Fruit fly (Drosophila melanogaster) whole organism, embryonic: Measurements from ENCODE around the gene CG34353.

Experiments
- Ada2b ChIP-seq: fragments of 200-800 bp; sonication (Bioruptor generic); IDR thresholded peaks from 2 replicates; pipeline ENCODE4 v1.3.6; 2022; ENCODE audit warnings: missing biosample characterization, missing genetic modification characterization
- BtbVII ChIP-seq: fragments of 200-800 bp; sonication (Bioruptor generic); optimal IDR thresholded peaks from 3 replicates; lab custom pipeline; 2017; ENCODE audit warnings: missing biosample characterization, mild to moderate bottlenecking, missing genetic modification characterization
- CG10565 ChIP-seq: fragments of 200-800 bp; sonication (Bioruptor generic); optimal IDR thresholded peaks from 3 replicates; lab custom pipeline; 2016; ENCODE audit warnings: missing biosample characterization, mild to moderate bottlenecking, missing genetic modification characterization
- CG11247 ChIP-seq: fragments of 200-800 bp; sonication (Bioruptor generic); IDR thresholded peaks from 2 replicates; pipeline ENCODE4 v1.3.6; 2022; ENCODE audit warnings: missing biosample characterization, missing genetic modification characterization
- CG11504 ChIP-seq: fragments of 200-800 bp; sonication (Bioruptor generic); optimal IDR thresholded peaks from 3 replicates; lab custom pipeline; 2019; ENCODE audit warnings: missing biosample characterization, mild to moderate bottlenecking, missing genetic modification characterization, moderate library complexity
- CG15073 ChIP-seq: fragments of 200-800 bp; sonication (Bioruptor generic); optimal IDR thresholded peaks from 2 replicates; lab custom pipeline; 2016; ENCODE audit warnings: missing biosample characterization, missing genetic modification characterization
- CG18599 ChIP-seq: fragments of 200-800 bp; sonication (Bioruptor generic); optimal IDR thresholded peaks from 3 replicates; lab custom pipeline; 2017; ENCODE audit warnings: missing biosample characterization, missing genetic modification characterization, mild to moderate bottlenecking, moderate library complexity, missing genetic modification reagents
- CG18619 ChIP-seq: fragments of 200-800 bp; sonication (Bioruptor generic); optimal IDR thresholded peaks from 3 replicates; lab custom pipeline; 2017; ENCODE audit warnings: missing biosample characterization, mild to moderate bottlenecking, missing genetic modification characterization
- CG2120 ChIP-seq: fragments of 200-800 bp; sonication (Bioruptor generic); optimal IDR thresholded peaks from 3 replicates; lab custom pipeline; 2016; ENCODE audit warnings: missing biosample characterization, missing genetic modification characterization
- CG2678 ChIP-seq: fragments of 200-800 bp; sonication (Bioruptor generic); optimal IDR thresholded peaks from 3 replicates; lab custom pipeline; 2019; ENCODE audit warnings: missing biosample characterization, mild to moderate bottlenecking, missing genetic modification characterization, moderate library complexity
- CG6175 ChIP-seq: fragments of 200-800 bp; sonication (Bioruptor generic); IDR thresholded peaks from 3 replicates; pipeline ENCODE4 v1.3.6; 2022; ENCODE audit warnings: missing biosample characterization, missing genetic modification characterization
- CG6813 ChIP-seq: fragments of 200-800 bp; sonication (Bioruptor generic); optimal IDR thresholded peaks from 2 replicates; lab custom pipeline; 2017; ENCODE audit warnings: missing biosample characterization, missing genetic modification characterization, mild to moderate bottlenecking, moderate library complexity, missing genetic modification reagents
- CG7556 ChIP-seq: fragments of 200-800 bp; sonication (Bioruptor generic); optimal IDR thresholded peaks from 2 replicates; lab custom pipeline; 2017; ENCODE audit warnings: missing biosample characterization, mild to moderate bottlenecking, missing genetic modification characterization
- CG7839 ChIP-seq: fragments of 200-800 bp; sonication (Bioruptor generic); optimal IDR thresholded peaks from 3 replicates; lab custom pipeline; 2018; ENCODE audit warnings: missing biosample characterization, mild to moderate bottlenecking, missing genetic modification characterization, moderate library complexity
- CG9797 ChIP-seq: fragments of 200-800 bp; sonication (Bioruptor generic); optimal IDR thresholded peaks from 3 replicates; lab custom pipeline; 2018; ENCODE audit warnings: missing biosample characterization, mild to moderate bottlenecking, missing genetic modification characterization
- Dref ChIP-seq: fragments of 200-800 bp; sonication (Bioruptor generic); IDR thresholded peaks from 2 replicates; pipeline ENCODE4 v1.3.6; 2022; ENCODE audit warnings: missing biosample characterization, missing genetic modification characterization
- E2f2 ChIP-seq: fragments of 200-800 bp; sonication (Bioruptor generic); IDR thresholded peaks from 2 replicates; pipeline ENCODE4 v1.3.6; 2022; ENCODE audit warnings: missing biosample characterization, missing genetic modification characterization
- Elba2 ChIP-seq: fragments of 200-800 bp; sonication (Bioruptor generic); optimal IDR thresholded peaks from 3 replicates; lab custom pipeline; 2016; ENCODE audit warnings: missing biosample characterization, missing genetic modification characterization
- Ets65A ChIP-seq: fragments of 200-800 bp; sonication (Bioruptor generic); peaks from one replicate; lab custom pipeline; 2016; ENCODE audit warnings: missing biosample characterization, missing genetic modification characterization
- HHEX ChIP-seq: fragments of 200-800 bp; sonication (Bioruptor generic); optimal IDR thresholded peaks from 3 replicates; lab custom pipeline; 2017; ENCODE audit warnings: missing biosample characterization, mild to moderate bottlenecking, missing genetic modification characterization, missing genetic modification reagents
- Hmr ChIP-seq: fragments of 200-800 bp; sonication (Bioruptor generic); optimal IDR thresholded peaks from 3 replicates; lab custom pipeline; 2017; ENCODE audit warnings: mild to moderate bottlenecking, missing biosample characterization, missing genetic modification reagents, missing genetic modification characterization
- MTF-1 ChIP-seq: fragments of 200-800 bp; sonication (Bioruptor generic); optimal IDR thresholded peaks from 2 replicates; lab custom pipeline; 2018; ENCODE audit warnings: missing biosample characterization, mild to moderate bottlenecking, missing genetic modification characterization, borderline replicate concordance
- Meics ChIP-seq: fragments of 200-800 bp; sonication (Bioruptor generic); optimal IDR thresholded peaks from 2 replicates; lab custom pipeline; 2017; ENCODE audit warnings: missing biosample characterization, mild to moderate bottlenecking, missing genetic modification characterization
- NFAT ChIP-seq: fragments of 200-800 bp; sonication (Bioruptor generic); IDR thresholded peaks from 2 replicates; pipeline ENCODE4 v1.3.6; 2022; ENCODE audit warnings: missing biosample characterization, missing genetic modification characterization
- Ptx1 ChIP-seq: fragments of 200-800 bp; sonication (Bioruptor generic); IDR thresholded peaks from 2 replicates; pipeline ENCODE4 v1.3.6; 2022; ENCODE audit warnings: missing biosample characterization, missing genetic modification characterization
- Six4 ChIP-seq: fragments of 200-800 bp; sonication (Bioruptor generic); optimal IDR thresholded peaks from 2 replicates; lab custom pipeline; 2016; ENCODE audit warnings: missing biosample characterization, missing genetic modification characterization
- ac ChIP-seq: fragments of 200-800 bp; sonication (Bioruptor generic); optimal IDR thresholded peaks from 3 replicates; lab custom pipeline; 2017; ENCODE audit warnings: missing biosample characterization, mild to moderate bottlenecking, missing genetic modification characterization
- corto ChIP-seq: fragments of 200-800 bp; sonication (Bioruptor generic); optimal IDR thresholded peaks from 2 replicates; lab custom pipeline; 2016; ENCODE audit warnings: missing biosample characterization, mild to moderate bottlenecking, missing genetic modification characterization, moderate library complexity
- dmrt99B ChIP-seq: fragments of 200-800 bp; sonication (Bioruptor generic); optimal IDR thresholded peaks from 2 replicates; lab custom pipeline; 2018; ENCODE audit warnings: missing biosample characterization, mild to moderate bottlenecking, missing genetic modification characterization, moderate library complexity
- dysf ChIP-seq: fragments of 200-800 bp; sonication (Bioruptor generic); IDR thresholded peaks from 3 replicates; pipeline ENCODE4 v1.3.6; 2022; ENCODE audit warnings: missing biosample characterization, missing genetic modification characterization
- eyg ChIP-seq: fragments of 200-800 bp; sonication (Bioruptor generic); optimal IDR thresholded peaks from 3 replicates; lab custom pipeline; 2016; ENCODE audit warnings: missing biosample characterization, missing genetic modification characterization
- fru ChIP-seq: fragments of >200 bp; optimal IDR thresholded peaks from 2 replicates; lab custom pipeline; 2017
- ftz-f1 ChIP-seq: fragments of 200-800 bp; sonication (Bioruptor generic); optimal IDR thresholded peaks from 2 replicates; lab custom pipeline; 2016; ENCODE audit warnings: missing biosample characterization, missing genetic modification characterization
- gce ChIP-seq: fragments of 200-800 bp; sonication (Bioruptor generic); IDR thresholded peaks from 3 replicates; pipeline ENCODE4 v1.3.6; 2022; ENCODE audit warnings: missing biosample characterization, missing genetic modification characterization
- gcm ChIP-seq: fragments of 200-800 bp; sonication (Bioruptor generic); optimal IDR thresholded peaks from 2 replicates; lab custom pipeline; 2019; ENCODE audit warnings: missing biosample characterization, mild to moderate bottlenecking, missing genetic modification characterization, moderate library complexity
- grau ChIP-seq: fragments of 200-800 bp; optimal IDR thresholded peaks from 3 replicates; lab custom pipeline; 2019; ENCODE audit warnings: missing biosample characterization, mild to moderate bottlenecking, missing genetic modification characterization, moderate library complexity
- hkb ChIP-seq, 2 experiments: fragments of 200-800 bp in 1 of 2; fragments of >200 bp in 1 of 2; sonication (Bioruptor generic) in 1 of 2; IDR thresholded peaks in 1 of 2; optimal IDR thresholded peaks in 1 of 2; 2 replicates each; pipeline versions ENCODE4 v1.3.6 to Lab custom; 2017 to 2022; ENCODE audit warnings: missing biosample characterization in 1 of 2, missing genetic modification characterization in 1 of 2
- insv ChIP-seq, 2 experiments: fragments of 200-800 bp; sonication (Bioruptor generic); optimal IDR thresholded peaks; 3 replicates each; lab custom pipeline; 2016 to 2018; ENCODE audit warnings: missing biosample characterization in 2 of 2, missing genetic modification characterization in 2 of 2
- lab ChIP-seq: fragments of 200-800 bp; sonication (Bioruptor generic); optimal IDR thresholded peaks from 3 replicates; lab custom pipeline; 2017; ENCODE audit warnings: missing biosample characterization, missing genetic modification characterization, mild to moderate bottlenecking, moderate library complexity, missing genetic modification reagents
- mirr ChIP-seq: fragments of 200-800 bp; sonication (Bioruptor generic); optimal IDR thresholded peaks from 3 replicates; lab custom pipeline; 2018; ENCODE audit warnings: missing biosample characterization, mild to moderate bottlenecking, missing genetic modification characterization
- pan ChIP-seq, 4 experiments: fragments of >200 bp in 3 of 4; fragments of 200-800 bp in 1 of 4; sonication (Bioruptor generic) in 1 of 4; optimal IDR thresholded peaks in 3 of 4; IDR thresholded peaks in 1 of 4; 2 replicates each; pipeline versions ENCODE4 v1.3.6 to Lab custom; 2017 to 2022; ENCODE audit warnings: missing biosample characterization in 2 of 4, missing genetic modification characterization in 2 of 4, mixed read lengths in 1 of 4
- phol ChIP-seq: fragments of 200-800 bp; sonication (Bioruptor generic); optimal IDR thresholded peaks from 3 replicates; lab custom pipeline; 2018; ENCODE audit warnings: missing biosample characterization, mild to moderate bottlenecking, missing genetic modification characterization, moderate library complexity
- prd ChIP-seq, 3 experiments: fragments of >200 bp in 2 of 3; fragments of 200-800 bp in 1 of 3; sonication (Bioruptor generic) in 1 of 3; optimal IDR thresholded peaks in 2 of 3; IDR thresholded peaks in 1 of 3; 2 replicates in 2 of 3; 3 replicates in 1 of 3; pipeline versions ENCODE4 v1.3.6 to Lab custom; 2017 to 2022; ENCODE audit warnings: missing biosample characterization in 1 of 3, missing genetic modification characterization in 1 of 3
- repo ChIP-seq: fragments of 200-800 bp; sonication (Bioruptor generic); optimal IDR thresholded peaks from 2 replicates; lab custom pipeline; 2016; ENCODE audit warnings: missing biosample characterization, missing genetic modification characterization
- row ChIP-seq: fragments of 200-800 bp; sonication (Bioruptor generic); IDR thresholded peaks from 3 replicates; pipeline ENCODE4 v1.3.6; 2022; ENCODE audit warnings: missing biosample characterization, missing genetic modification characterization
- sim ChIP-seq: fragments of 200-800 bp; sonication (Bioruptor generic); IDR thresholded peaks from 2 replicates; pipeline ENCODE4 v1.3.6; 2022; ENCODE audit warnings: missing biosample characterization, missing genetic modification characterization
- slp2 ChIP-seq: fragments of 200-800 bp; sonication (Bioruptor generic); optimal IDR thresholded peaks from 2 replicates; lab custom pipeline; 2016; ENCODE audit warnings: missing biosample characterization, missing genetic modification characterization
- tx ChIP-seq: fragments of 200-800 bp; sonication (Bioruptor generic); optimal IDR thresholded peaks from 2 replicates; lab custom pipeline; 2016; ENCODE audit warnings: missing biosample characterization, missing genetic modification characterization
- usp ChIP-seq: fragments of >200 bp; optimal IDR thresholded peaks from 2 replicates; lab custom pipeline; 2017; ENCODE audit warnings: missing biosample characterization, missing genetic modification characterization
- yki ChIP-seq: fragments of >200 bp; optimal IDR thresholded peaks from 3 replicates; lab custom pipeline; 2018

CG34353 gene

dm6 chr3R:27813251-27813650, 92.4 kb downstream of the CG34353 start:
- peak; percentile 6 for TF ChIP-seq grau (tag; lab: Kevin White, UChicago)
- no peak for TF ChIP-seq phol (tag; lab: Kevin White, UChicago)
- TF ChIP-seq HHEX (GFP tag; lab: Kevin White, UChicago): peak; percentile 6
- TF ChIP-seq Hmr (GFP tag; lab: Kevin White, UChicago): peak; percentile 37
- no peak for TF ChIP-seq gce (GFP tag; lab: Robert Waterston, UW)
- no peak for TF ChIP-seq Six4 (GFP tag; lab: Kevin White, UChicago)
- TF ChIP-seq Ets65A: peak; percentile 18
- no peak for TF ChIP-seq Ptx1 (GFP tag; lab: Robert Waterston, UW)
- no peak for TF ChIP-seq NFAT (GFP tag; lab: Robert Waterston, UW)
- no peak for TF ChIP-seq mirr (GFP tag; lab: Kevin White, UChicago)
- no peak for TF ChIP-seq prd (optimal IDR thresholded peaks at IDR 0.05; lab: Kevin White, UChicago)
- TF ChIP-seq prd (GFP tag; IDR thresholded peaks at IDR 0.05; lab: Robert Waterston, UW): 0 out of 3 replicates have a peak, but pooled peaks have one; percentile 15
- TF ChIP-seq dmrt99B (tag; lab: Kevin White, UChicago): peak; percentile 4
- no peak for TF ChIP-seq CG11247 (GFP tag; lab: Robert Waterston, UW)
- TF ChIP-seq dysf: 0 out of 3 replicates have a peak, but pooled peaks have one; percentile 8
- TF ChIP-seq ftz-f1: no peak
- TF ChIP-seq CG18619 (GFP tag; lab: Kevin White, UChicago): no peak
- TF ChIP-seq yki: no peak
- no peak for TF ChIP-seq pan (optimal IDR thresholded peaks at IDR 0.05; lab: Kevin White, UChicago)
- TF ChIP-seq pan (GFP tag; optimal IDR thresholded peaks at IDR 0.05 in 1 of 2, IDR thresholded peaks at IDR 0.05 in 1 of 2): no peak
- no peak for TF ChIP-seq Dref
- TF ChIP-seq hkb (optimal IDR thresholded peaks at IDR 0.05; lab: Kevin White, UChicago): no peak
- no peak for TF ChIP-seq hkb (GFP tag; IDR thresholded peaks at IDR 0.05; lab: Robert Waterston, UW)
- TF ChIP-seq ac (GFP tag; lab: Kevin White, UChicago): no peak
- TF ChIP-seq CG15073 (GFP tag; lab: Kevin White, UChicago): no peak
- TF ChIP-seq insv (GFP tag; optimal IDR thresholded peaks at IDR 0.05; lab: Kevin White, UChicago): no peak
- TF ChIP-seq CG11504 (tag; lab: Kevin White, UChicago): peak; percentile 29
- no peak for TF ChIP-seq CG10565 (GFP tag; lab: Kevin White, UChicago)
- TF ChIP-seq sim (GFP tag; lab: Robert Waterston, UW): no peak
- no peak for TF ChIP-seq BtbVII (GFP tag; lab: Kevin White, UChicago)
- peak; percentile 7 for TF ChIP-seq CG7556
- no peak for TF ChIP-seq usp (GFP tag; lab: Kevin White, UChicago)
- TF ChIP-seq lab (GFP tag; lab: Kevin White, UChicago): peak; percentile 52
- TF ChIP-seq CG9797: no peak
- no peak for TF ChIP-seq tx (GFP tag; lab: Kevin White, UChicago)
- no peak for TF ChIP-seq MTF-1 (GFP tag; lab: Kevin White, UChicago)
- TF ChIP-seq repo: no peak
- TF ChIP-seq Ada2b (GFP tag; lab: Robert Waterston, UW): no peak
- TF ChIP-seq Elba2 (GFP tag; lab: Kevin White, UChicago): no peak
- no peak for TF ChIP-seq corto
- TF ChIP-seq slp2 (GFP tag; lab: Kevin White, UChicago): no peak
- TF ChIP-seq fru: no peak
- peak; percentile 49; the same call in 1 of the 3 replicates for TF ChIP-seq row (GFP tag; lab: Robert Waterston, UW)
- no peak for TF ChIP-seq eyg
- TF ChIP-seq Meics (GFP tag; lab: Kevin White, UChicago): peak; percentile 3
- peak; percentile 21 for TF ChIP-seq CG7839 (tag; lab: Kevin White, UChicago)
- TF ChIP-seq E2f2 (GFP tag; lab: Robert Waterston, UW): no peak
- no peak for TF ChIP-seq gcm (GFP tag; lab: Kevin White, UChicago)
- TF ChIP-seq CG18599: peak; percentile 62
- TF ChIP-seq CG2120 (GFP tag; lab: Kevin White, UChicago): peak; percentile 49
- peak; percentile 53 for TF ChIP-seq CG2678
- no peak for TF ChIP-seq CG6175 (GFP tag; lab: Robert Waterston, UW)
- no peak for TF ChIP-seq CG6813
